Fruit fly (Drosophila melanogaster) whole organism: Measurements from ENCODE around the gene Alg2.

Experiments used
- CG8478 ChIP-seq: fragments of >200 bp; optimal IDR thresholded peaks from 2 replicates; lab custom pipeline; 2018; ENCODE audit warnings: inconsistent platforms
- EcR ChIP-seq, 2 experiments: fragments of >200 bp; optimal IDR thresholded peaks; 2 replicates each; lab custom pipeline; 2017; ENCODE audit warnings: missing biosample characterization in 2 of 2, missing genetic modification characterization in 2 of 2, missing genetic modification reagents in 2 of 2
- psq ChIP-seq: fragments of >200 bp; optimal IDR thresholded peaks from 2 replicates; lab custom pipeline; 2017
- usp ChIP-seq: fragments of >200 bp; optimal IDR thresholded peaks from 2 replicates; lab custom pipeline; 2017; ENCODE audit warnings: missing biosample characterization, missing genetic modification characterization, mixed read lengths

dm6 chr3L:3177872-3178271, 34.3 kb downstream of the Alg2 start:
- TF ChIP-seq CG8478 (lab: Kevin White, UChicago) (no peak), usp (GFP tag; lab: Kevin White, UChicago) (no peak), EcR (GFP tag; optimal IDR thresholded peaks at IDR 0.05; lab: Kevin White, UChicago) (no peak), psq (lab: Kevin White, UChicago) (no peak)
